Worm (Caenorhabditis elegans) whole organism, late embryonic: ENCODE data around the gene gldi-2.

Experiments
- T23F11.4 ChIP-seq: fragments of 200-800 bp; sonication (Bioruptor generic); optimal IDR thresholded peaks from 2 replicates; lab custom pipeline; 2018; ENCODE audit warnings: mild to moderate bottlenecking, missing genetic modification characterization, missing compliant biosample characterization
- ceh-14 ChIP-seq: sonication (generic microtip); optimal IDR thresholded peaks from 2 replicates; lab custom pipeline; 2016; ENCODE audit warnings: missing genotype, missing genetic modification characterization, missing compliant biosample characterization
- ceh-19 ChIP-seq: fragments of 200-800 bp; sonication (Bioruptor generic); optimal IDR thresholded peaks from 2 replicates; lab custom pipeline; 2018; ENCODE audit warnings: mild to moderate bottlenecking, missing genetic modification characterization, missing compliant biosample characterization
- ceh-34 ChIP-seq: sonication (generic microtip); optimal IDR thresholded peaks from 2 replicates; lab custom pipeline; 2016; ENCODE audit warnings: mild to moderate bottlenecking, missing genetic modification characterization, missing compliant biosample characterization
- ceh-9 ChIP-seq: sonication (generic microtip); optimal IDR thresholded peaks from 2 replicates; lab custom pipeline; 2016; ENCODE audit warnings: mild to moderate bottlenecking, missing genetic modification characterization, inconsistent platforms, missing compliant biosample characterization
- che-1 ChIP-seq: sonication (generic microtip); optimal IDR thresholded peaks from 2 replicates; lab custom pipeline; 2016; ENCODE audit warnings: mild to moderate bottlenecking, missing genetic modification characterization, missing compliant biosample characterization
- elt-2 ChIP-seq: sonication (generic microtip); optimal IDR thresholded peaks from 2 replicates; lab custom pipeline; 2016; ENCODE audit warnings: missing genetic modification reagents, missing genetic modification characterization, missing compliant biosample characterization
- elt-4 ChIP-seq: sonication (generic microtip); optimal IDR thresholded peaks from 2 replicates; lab custom pipeline; 2016; ENCODE audit warnings: missing genetic modification characterization, missing compliant biosample characterization
- eyg-1 ChIP-seq: sonication (generic microtip); optimal IDR thresholded peaks from 2 replicates; lab custom pipeline; 2016; ENCODE audit warnings: missing genotype, missing genetic modification characterization, missing compliant biosample characterization
- lin-11 ChIP-seq: fragments of 200-800 bp; sonication (Bioruptor generic); optimal IDR thresholded peaks from 2 replicates; lab custom pipeline; 2018; ENCODE audit warnings: mild to moderate bottlenecking, missing genetic modification characterization, missing compliant biosample characterization
- pax-1 ChIP-seq: fragments of 150-350 bp; optimal IDR thresholded peaks from 2 replicates; lab custom pipeline; 2014; ENCODE audit warnings: missing biosample characterization, missing genetic modification characterization
- ref-2 ChIP-seq: sonication (generic microtip); optimal IDR thresholded peaks from 2 replicates; lab custom pipeline; 2016; ENCODE audit warnings: missing genetic modification characterization, missing compliant biosample characterization
- rnt-1 ChIP-seq: sonication (generic microtip); optimal IDR thresholded peaks from 2 replicates; lab custom pipeline; 2016; ENCODE audit warnings: missing genetic modification characterization, missing compliant biosample characterization
- syd-9 ChIP-seq: sonication (generic microtip); optimal IDR thresholded peaks from 2 replicates; lab custom pipeline; 2016; ENCODE audit warnings: mild to moderate bottlenecking, missing genetic modification characterization, moderate library complexity, missing compliant biosample characterization
- tbx-2 ChIP-seq: sonication (generic microtip); optimal IDR thresholded peaks from 2 replicates; lab custom pipeline; 2016; ENCODE audit warnings: missing genetic modification characterization, missing compliant biosample characterization
- unc-55 ChIP-seq: sonication (generic microtip); optimal IDR thresholded peaks from 2 replicates; lab custom pipeline; 2017; ENCODE audit warnings: missing biosample characterization, missing genetic modification reagents, missing genetic modification characterization
- unc-86 ChIP-seq: sonication (generic microtip); optimal IDR thresholded peaks from 2 replicates; lab custom pipeline; 2016; ENCODE audit warnings: missing genetic modification characterization, missing compliant biosample characterization
- ztf-16 ChIP-seq: sonication (generic microtip); optimal IDR thresholded peaks from 2 replicates; lab custom pipeline; 2017; ENCODE audit warnings: missing genetic modification characterization, missing compliant biosample characterization

The gldi-2 gene

ce11 chrII:6835972-6836595 is 52.9 kb downstream of the gldi-2 start:
- TF ChIP-seq unc-55 (peak; percentile 13), ceh-19 (GFP tag; lab: Kevin White, UChicago) (no peak), ceh-9 (tag; lab: Kevin White, UChicago) (no peak), rnt-1 (no peak), elt-4 (tag; lab: Kevin White, UChicago) (no peak), tbx-2 (peak; percentile 42), unc-86 (tag; lab: Kevin White, UChicago) (no peak), ref-2 (tag; lab: Kevin White, UChicago) (peak; percentile 27), syd-9 (tag; lab: Kevin White, UChicago) (no peak)

ce11 chrII:6836762-6837566 is 53.7 kb downstream of the gldi-2 start:
- TF ChIP-seq eyg-1 (tag; lab: Kevin White, UChicago), result no peak
- no peak for TF ChIP-seq lin-11 (tag; lab: Kevin White, UChicago)
- no peak for TF ChIP-seq T23F11.4 (GFP tag; lab: Kevin White, UChicago)
- no peak for TF ChIP-seq pax-1
- TF ChIP-seq che-1 (tag; lab: Kevin White, UChicago), result no peak
- no peak for TF ChIP-seq ztf-16
- TF ChIP-seq ceh-19 (GFP tag; lab: Kevin White, UChicago), result peak; percentile 4
- peak; percentile 77 for TF ChIP-seq ceh-34 (tag; lab: Kevin White, UChicago)
- TF ChIP-seq ceh-14 (tag; lab: Kevin White, UChicago), result no peak
- TF ChIP-seq elt-2 (tag; lab: Kevin White, UChicago), result peak; percentile 3
